Worm (Caenorhabditis elegans) whole organism, L1 larva: ENCODE measurements around the gene C44B7.7.
A peak's percentile ranks its signal among the peaks of the same experiment; 100 is the strongest.

Experiments used
- C34B4.2 ChIP-seq: sonication (generic microtip); optimal IDR thresholded peaks from 2 replicates; lab custom pipeline; 2017; ENCODE audit warnings: mild to moderate bottlenecking, missing genetic modification characterization, missing compliant biosample characterization
- aha-1 ChIP-seq: fragments of 150-350 bp; optimal IDR thresholded peaks from 2 replicates; lab custom pipeline; 2014; ENCODE audit warnings: missing biosample characterization, missing genetic modification characterization
- alr-1 ChIP-seq: fragments of 200-800 bp; sonication (Bioruptor generic); optimal IDR thresholded peaks from 2 replicates; lab custom pipeline; 2018; ENCODE audit warnings: borderline replicate concordance, mild to moderate bottlenecking, missing genetic modification characterization, missing compliant biosample characterization
- aly-2 ChIP-seq: fragments of 150-350 bp; optimal IDR thresholded peaks from 2 replicates; lab custom pipeline; 2014; ENCODE audit warnings: missing biosample characterization, missing genetic modification characterization
- blmp-1 ChIP-seq: fragments of 150-350 bp; optimal IDR thresholded peaks from 2 replicates; lab custom pipeline; 2014; ENCODE audit warnings: missing biosample characterization, missing genetic modification characterization
- ceh-63 ChIP-seq: fragments of 200-800 bp; sonication (Bioruptor generic); optimal IDR thresholded peaks from 2 replicates; lab custom pipeline; 2018; ENCODE audit warnings: mild to moderate bottlenecking, missing genetic modification characterization, missing compliant biosample characterization
- ceh-82 ChIP-seq, 3 experiments: fragments of 150-350 bp in 1 of 3; sonication (generic microtip) in 2 of 3; optimal IDR thresholded peaks; 2 replicates each; lab custom pipeline; 2014 to 2017; ENCODE audit warnings: missing biosample characterization in 3 of 3, missing genetic modification characterization in 3 of 3
- ceh-90 ChIP-seq: sonication (generic microtip); optimal IDR thresholded peaks from 2 replicates; lab custom pipeline; 2016; ENCODE audit warnings: missing genetic modification characterization, missing compliant biosample characterization
- ces-1 ChIP-seq: fragments of 150-350 bp; optimal IDR thresholded peaks from 2 replicates; lab custom pipeline; 2014; ENCODE audit warnings: missing biosample characterization, missing genetic modification reagents, missing genetic modification characterization
- dpl-1 ChIP-seq, 3 experiments: fragments of 150-350 bp in 2 of 3; sonication (generic microtip) in 1 of 3; optimal IDR thresholded peaks; 2 replicates each; lab custom pipeline; 2014 to 2017; ENCODE audit warnings: missing biosample characterization in 3 of 3, missing genetic modification characterization in 3 of 3, missing genetic modification reagents in 3 of 3
- dsc-1 ChIP-seq: sonication (generic microtip); optimal IDR thresholded peaks from 2 replicates; lab custom pipeline; 2016; ENCODE audit warnings: mild to moderate bottlenecking, missing genetic modification characterization, missing compliant biosample characterization
- egl-27 ChIP-seq, 2 experiments: fragments of 150-350 bp in 1 of 2; sonication (generic microtip); optimal IDR thresholded peaks; 3 replicates each; lab custom pipeline; 2017 to 2018; ENCODE audit warnings: missing biosample characterization in 2 of 2, missing genetic modification characterization in 2 of 2, missing genetic modification reagents in 2 of 2
- elt-2 ChIP-seq: sonication (generic microtip); optimal IDR thresholded peaks from 2 replicates; lab custom pipeline; 2016; ENCODE audit warnings: missing genetic modification characterization, mild to moderate bottlenecking, inconsistent platforms, missing compliant biosample characterization, missing genetic modification reagents
- fkh-10 ChIP-seq: sonication (generic microtip); optimal IDR thresholded peaks from 2 replicates; lab custom pipeline; 2017; ENCODE audit warnings: missing biosample characterization, missing genetic modification reagents, missing genetic modification characterization
- fkh-4 ChIP-seq: sonication (generic microtip); optimal IDR thresholded peaks from 2 replicates; lab custom pipeline; 2016; ENCODE audit warnings: missing compliant biosample characterization, missing genetic modification characterization, borderline replicate concordance
- fkh-8 ChIP-seq: sonication (generic microtip); optimal IDR thresholded peaks from 2 replicates; lab custom pipeline; 2016; ENCODE audit warnings: mild to moderate bottlenecking, missing genetic modification characterization, missing compliant biosample characterization
- hlh-17 ChIP-seq: fragments of 200-800 bp; sonication (Bioruptor generic); optimal IDR thresholded peaks from 2 replicates; lab custom pipeline; 2018; ENCODE audit warnings: missing genetic modification characterization, mild to moderate bottlenecking, missing compliant biosample characterization, moderate library complexity, borderline replicate concordance
- hpl-2 ChIP-seq: fragments of 150-350 bp; optimal IDR thresholded peaks from 2 replicates; lab custom pipeline; 2014; ENCODE audit warnings: missing biosample characterization, missing genetic modification reagents, missing genetic modification characterization
- isw-1 ChIP-seq: fragments of 200-800 bp; sonication (Bioruptor generic); IDR thresholded peaks from 2 replicates; pipeline ENCODE4 v1.3.6; 2022; ENCODE audit warnings: missing genetic modification characterization, missing compliant biosample characterization
- lin-14 ChIP-seq: fragments of 200-800 bp; sonication (Bioruptor generic); optimal IDR thresholded peaks from 2 replicates; lab custom pipeline; 2018; ENCODE audit warnings: mild to moderate bottlenecking, missing genetic modification characterization, moderate library complexity, missing compliant biosample characterization
- lin-15B ChIP-seq: fragments of 150-350 bp; sonication (generic microtip); optimal IDR thresholded peaks from 3 replicates; lab custom pipeline; 2014; ENCODE audit warnings: missing biosample characterization, missing genetic modification characterization
- lin-35 ChIP-seq, 2 experiments: fragments of 150-350 bp; optimal IDR thresholded peaks; 2 replicates each; lab custom pipeline; 2014; ENCODE audit warnings: missing biosample characterization in 2 of 2, missing genetic modification characterization in 2 of 2, missing genetic modification reagents in 2 of 2
- lin-39 ChIP-seq: fragments of 150-350 bp; optimal IDR thresholded peaks from 2 replicates; lab custom pipeline; 2014; ENCODE audit warnings: missing biosample characterization, missing genetic modification reagents, missing genetic modification characterization
- mef-2 ChIP-seq: fragments of 150-350 bp; optimal IDR thresholded peaks from 2 replicates; lab custom pipeline; 2014; ENCODE audit warnings: missing biosample characterization, missing genetic modification characterization
- mep-1 ChIP-seq: fragments of 150-350 bp; optimal IDR thresholded peaks from 2 replicates; lab custom pipeline; 2014; ENCODE audit warnings: missing biosample characterization, missing genetic modification characterization
- nhr-12 ChIP-seq: sonication (generic microtip); optimal IDR thresholded peaks from 2 replicates; lab custom pipeline; 2017; ENCODE audit warnings: missing biosample characterization, missing genetic modification characterization
- nhr-237 ChIP-seq: fragments of 150-350 bp; optimal IDR thresholded peaks from 2 replicates; lab custom pipeline; 2014; ENCODE audit warnings: missing biosample characterization, missing genetic modification characterization
- nhr-71 ChIP-seq: sonication (generic microtip); optimal IDR thresholded peaks from 2 replicates; lab custom pipeline; 2016; ENCODE audit warnings: mild to moderate bottlenecking, missing genetic modification characterization, moderate library complexity, missing compliant biosample characterization
- nhr-76 ChIP-seq: sonication (generic microtip); optimal IDR thresholded peaks from 2 replicates; lab custom pipeline; 2017; ENCODE audit warnings: missing biosample characterization, missing genetic modification characterization
- nhr-77 ChIP-seq: fragments of 150-350 bp; optimal IDR thresholded peaks from 2 replicates; lab custom pipeline; 2014; ENCODE audit warnings: missing biosample characterization, missing genetic modification characterization
- nhr-84 ChIP-seq: sonication (generic microtip); optimal IDR thresholded peaks from 2 replicates; lab custom pipeline; 2017; ENCODE audit warnings: missing biosample characterization, missing genetic modification characterization
- nhr-85 ChIP-seq: sonication (generic microtip); peaks from one replicate; lab custom pipeline; 2016; ENCODE audit warnings: missing genetic modification characterization, inconsistent platforms, missing compliant biosample characterization
- nhr-90 ChIP-seq: sonication (generic microtip); optimal IDR thresholded peaks from 2 replicates; lab custom pipeline; 2016; ENCODE audit warnings: mild to moderate bottlenecking, missing genetic modification characterization, missing compliant biosample characterization; ENCODE audit not compliant: poor library complexity
- pax-3 ChIP-seq: fragments of 200-800 bp; sonication (Bioruptor generic); optimal IDR thresholded peaks from 2 replicates; lab custom pipeline; 2018; ENCODE audit warnings: mild to moderate bottlenecking, missing genetic modification characterization, moderate library complexity, missing compliant biosample characterization
- pqm-1 ChIP-seq: sonication (generic microtip); optimal IDR thresholded peaks from 3 replicates; lab custom pipeline; 2017; ENCODE audit warnings: missing biosample characterization, missing genetic modification characterization
- rnt-1 ChIP-seq: sonication (generic microtip); optimal IDR thresholded peaks from 2 replicates; lab custom pipeline; 2016; ENCODE audit warnings: mild to moderate bottlenecking, missing genetic modification characterization, moderate library complexity, missing compliant biosample characterization
- skn-1 ChIP-seq: fragments of 150-350 bp; optimal IDR thresholded peaks from 2 replicates; lab custom pipeline; 2014; ENCODE audit warnings: missing biosample characterization, missing genetic modification characterization
- snpc-4 ChIP-seq: fragments of 150-350 bp; optimal IDR thresholded peaks from 2 replicates; lab custom pipeline; 2014; ENCODE audit warnings: missing biosample characterization, missing genetic modification characterization
- sox-4 ChIP-seq: sonication (generic microtip); optimal IDR thresholded peaks from 2 replicates; lab custom pipeline; 2016; ENCODE audit warnings: missing genetic modification characterization, missing compliant biosample characterization
- sup-37 ChIP-seq: fragments of 200-800 bp; sonication (Bioruptor generic); optimal IDR thresholded peaks from 2 replicates; lab custom pipeline; 2018; ENCODE audit warnings: mild to moderate bottlenecking, missing genetic modification characterization, missing compliant biosample characterization
- tbx-2 ChIP-seq: sonication (generic microtip); optimal IDR thresholded peaks from 2 replicates; lab custom pipeline; 2016; ENCODE audit warnings: missing genetic modification characterization, missing compliant biosample characterization
- tlp-1 ChIP-seq: fragments of 150-350 bp; optimal IDR thresholded peaks from 2 replicates; lab custom pipeline; 2014; ENCODE audit warnings: missing biosample characterization, missing genetic modification characterization
- unc-30 ChIP-seq: sonication (generic microtip); optimal IDR thresholded peaks from 2 replicates; lab custom pipeline; 2017; ENCODE audit warnings: missing biosample characterization, missing genetic modification characterization
- unc-86 ChIP-seq: sonication (generic microtip); optimal IDR thresholded peaks from 2 replicates; lab custom pipeline; 2016; ENCODE audit warnings: missing genetic modification characterization, missing compliant biosample characterization
- unc-98 ChIP-seq: fragments of 200-800 bp; sonication (Bioruptor generic); IDR thresholded peaks from 2 replicates; pipeline ENCODE4 v1.3.6; 2022; ENCODE audit warnings: missing genetic modification characterization, missing compliant biosample characterization
- vab-15 ChIP-seq: sonication (generic microtip); optimal IDR thresholded peaks from 2 replicates; lab custom pipeline; 2017; ENCODE audit warnings: missing genotype, mild to moderate bottlenecking, missing genetic modification characterization, missing compliant biosample characterization
- zag-1 ChIP-seq: fragments of 150-350 bp; optimal IDR thresholded peaks from 2 replicates; lab custom pipeline; 2014; ENCODE audit warnings: missing biosample characterization, missing genetic modification characterization
- ztf-4 ChIP-seq: fragments of 150-350 bp; optimal IDR thresholded peaks from 2 replicates; lab custom pipeline; 2014; ENCODE audit warnings: missing biosample characterization, missing genetic modification characterization

The C44B7.7 gene

ce11 chrII:6843680-6844079, 36.3 kb downstream of the C44B7.7 start:
- TF ChIP-seq aha-1 (tag; lab: Kevin White, UChicago) (no peak), nhr-85 (tag; lab: Kevin White, UChicago) (peak; percentile 62), egl-27 (tag; optimal IDR thresholded peaks at IDR 0.05; lab: Kevin White, UChicago) (no peak), blmp-1 (peak; percentile 15), vab-15 (tag; lab: Kevin White, UChicago) (no peak), nhr-90 (tag; lab: Kevin White, UChicago) (no peak), hpl-2 (GFP tag; lab: Kevin White, UChicago) (no peak), snpc-4 (tag; lab: Kevin White, UChicago) (no peak), ceh-82 (tag; optimal IDR thresholded peaks at IDR 0.05; lab: Kevin White, UChicago) (peak in 1 of 3 experiments; percentile 7), lin-14 (peak; percentile 66), alr-1 (tag; lab: Kevin White, UChicago) (no peak), lin-35 (GFP tag; optimal IDR thresholded peaks at IDR 0.05; lab: Kevin White, UChicago) (no peak), lin-15B (tag; lab: Kevin White, UChicago) (no peak), nhr-237 (tag; lab: Kevin White, UChicago) (no peak), ztf-4 (tag; lab: Kevin White, UChicago) (no peak), sox-4 (tag; lab: Kevin White, UChicago) (no peak), nhr-76 (tag; lab: Kevin White, UChicago) (no peak), aly-2 (tag; lab: Kevin White, UChicago) (no peak), hlh-17 (GFP tag; lab: Kevin White, UChicago) (no peak), pqm-1 (tag; lab: Kevin White, UChicago) (no peak), elt-2 (no peak)

- TF ChIP-seq elt-2 (no peak), ztf-4 (tag; lab: Kevin White, UChicago) (no peak), C34B4.2 (tag; lab: Kevin White, UChicago) (no peak), egl-27 (tag; optimal IDR thresholded peaks at IDR 0.05; lab: Kevin White, UChicago) (peak in 1 of 2 experiments; percentile 45), lin-39 (tag; lab: Kevin White, UChicago) (no peak), rnt-1 (peak; percentile 47), dpl-1 (GFP tag; optimal IDR thresholded peaks at IDR 0.05; lab: Kevin White, UChicago) (no peak)
Measured at ce11 chrII:6843211-6843610, 36.8 kb downstream of the C44B7.7 start.

- TF ChIP-seq nhr-71 (tag; lab: Kevin White, UChicago) (peak; percentile 94), ceh-90 (tag; lab: Kevin White, UChicago) (no peak), C34B4.2 (tag; lab: Kevin White, UChicago) (no peak), unc-98 (no peak), mef-2 (tag; lab: Kevin White, UChicago) (no peak), zag-1 (tag; lab: Kevin White, UChicago) (no peak), nhr-12 (tag; lab: Kevin White, UChicago) (no peak), nhr-76 (tag; lab: Kevin White, UChicago) (no peak), pqm-1 (tag; lab: Kevin White, UChicago) (peak; percentile 70), fkh-8 (tag; lab: Kevin White, UChicago) (peak; percentile 7), aly-2 (tag; lab: Kevin White, UChicago) (no peak), aha-1 (tag; lab: Kevin White, UChicago) (no peak), fkh-10 (GFP tag; lab: Kevin White, UChicago) (no peak), dsc-1 (tag; lab: Kevin White, UChicago) (peak; percentile 58), nhr-84 (no peak), fkh-4 (tag; lab: Kevin White, UChicago) (no peak), alr-1 (tag; lab: Kevin White, UChicago) (no peak), skn-1 (tag; lab: Kevin White, UChicago) (peak; percentile 35), tlp-1 (tag; lab: Kevin White, UChicago) (peak; percentile 16), ces-1 (GFP tag; lab: Kevin White, UChicago) (no peak), hpl-2 (GFP tag; lab: Kevin White, UChicago) (no peak), lin-35 (GFP tag; optimal IDR thresholded peaks at IDR 0.05; lab: Kevin White, UChicago) (peak in 1 of 2 experiments; percentile 69), isw-1 (GFP tag; lab: Robert Waterston, UW) (no peak), sup-37 (GFP tag; lab: Kevin White, UChicago) (no peak), unc-86 (no peak), ceh-63 (GFP tag; lab: Kevin White, UChicago) (no peak), mep-1 (no peak), hlh-17 (GFP tag; lab: Kevin White, UChicago) (no peak), nhr-77 (peak; percentile 26), pax-3 (peak; percentile 20), snpc-4 (tag; lab: Kevin White, UChicago) (no peak), unc-30 (tag; lab: Kevin White, UChicago) (no peak), tbx-2 (peak; percentile 85)
Measured at ce11 chrII:6842651-6843118, 37.3 kb downstream of the C44B7.7 start.
